Fruit fly (Drosophila melanogaster) whole organism, wandering third instar larva: ENCODE data around the gene Hk.

Experiments used
- Abd-B ChIP-seq: fragments of >200 bp; optimal IDR thresholded peaks from 2 replicates; lab custom pipeline; 2017; ENCODE audit warnings: missing biosample characterization, missing genetic modification characterization
- CG32264 ChIP-seq: fragments of 200-800 bp; sonication (Bioruptor generic); optimal IDR thresholded peaks from 2 replicates; lab custom pipeline; 2016; ENCODE audit warnings: missing biosample characterization, missing genetic modification characterization
- CG9705 ChIP-seq: fragments of 200-800 bp; sonication (Bioruptor generic); optimal IDR thresholded peaks from 2 replicates; lab custom pipeline; 2018; ENCODE audit warnings: missing biosample characterization, mild to moderate bottlenecking, missing genetic modification characterization
- Dfd ChIP-seq: fragments of >200 bp; optimal IDR thresholded peaks from 2 replicates; lab custom pipeline; 2017; ENCODE audit warnings: missing biosample characterization, missing genetic modification characterization
- Dif ChIP-seq: fragments of 200-275, 200-300 bp; sonication (Bioruptor generic); optimal IDR thresholded peaks from 2 replicates; lab custom pipeline; 2018; ENCODE audit warnings: missing biosample characterization, missing genetic modification characterization; ENCODE audit not compliant: partially characterized antibody
- GATAd ChIP-seq: sonication (Bioruptor generic); optimal IDR thresholded peaks from 2 replicates; lab custom pipeline; 2016; ENCODE audit warnings: missing biosample characterization, missing genetic modification characterization
- HLH106 ChIP-seq: fragments of 200-800 bp; optimal IDR thresholded peaks from 3 replicates; lab custom pipeline; 2019; ENCODE audit warnings: missing biosample characterization, mild to moderate bottlenecking, missing genetic modification characterization, moderate library complexity
- Hnf4 ChIP-seq: fragments of 200-800 bp; sonication (Bioruptor generic); optimal IDR thresholded peaks from 2 replicates; lab custom pipeline; 2016; ENCODE audit warnings: missing biosample characterization, mild to moderate bottlenecking, missing genetic modification characterization
- Hr78 ChIP-seq: fragments of >200 bp; optimal IDR thresholded peaks from 2 replicates; lab custom pipeline; 2017; ENCODE audit warnings: missing biosample characterization, missing genetic modification characterization
- Hr83 ChIP-seq: fragments of 200-300 bp; sonication (Bioruptor generic); optimal IDR thresholded peaks from 2 replicates; lab custom pipeline; 2016; ENCODE audit warnings: missing biosample characterization, mild to moderate bottlenecking, missing genetic modification characterization, moderate library complexity; ENCODE audit not compliant: poor library complexity, severe bottlenecking
- Jra ChIP-seq: sonication (Bioruptor generic); optimal IDR thresholded peaks from 2 replicates; lab custom pipeline; 2016; ENCODE audit warnings: missing biosample characterization, missing genetic modification characterization
- Mio ChIP-seq: sonication (Bioruptor generic); optimal IDR thresholded peaks from 2 replicates; lab custom pipeline; 2016; ENCODE audit warnings: missing biosample characterization, missing genetic modification characterization
- Myc ChIP-seq: fragments of >200 bp; optimal IDR thresholded peaks from 2 replicates; lab custom pipeline; 2017
- N ChIP-seq: fragments of >200 bp; optimal IDR thresholded peaks from 2 replicates; lab custom pipeline; 2018; ENCODE audit warnings: missing biosample characterization, missing external identifiers, missing genetic modification characterization
- OdsH ChIP-seq: fragments of 200-800 bp; sonication (Bioruptor generic); optimal IDR thresholded peaks from 2 replicates; lab custom pipeline; 2016; ENCODE audit warnings: missing biosample characterization, mild to moderate bottlenecking, missing genetic modification characterization
- Rel ChIP-seq, 2 experiments: fragments of 200-800 bp; sonication (Bioruptor generic) in 1 of 2; optimal IDR thresholded peaks; 2 replicates in 1 of 2; 3 replicates in 1 of 2; lab custom pipeline; 2016 to 2019; ENCODE audit warnings: mild to moderate bottlenecking in 2 of 2, missing biosample characterization in 2 of 2, missing genetic modification characterization in 2 of 2, moderate library complexity in 1 of 2
- Sp1 ChIP-seq: fragments of 200-800 bp; sonication (Bioruptor generic); optimal IDR thresholded peaks from 3 replicates; lab custom pipeline; 2019; ENCODE audit warnings: missing biosample characterization, mild to moderate bottlenecking, missing genetic modification characterization, moderate library complexity
- Vsx2 ChIP-seq: fragments of 200-300, 225-300 bp; sonication (Bioruptor generic); optimal IDR thresholded peaks from 2 replicates; lab custom pipeline; 2018; ENCODE audit warnings: missing biosample characterization, missing genetic modification characterization; ENCODE audit not compliant: partially characterized antibody
- br ChIP-seq: fragments of 200-800 bp; sonication (Bioruptor generic); optimal IDR thresholded peaks from 2 replicates; lab custom pipeline; 2016; ENCODE audit warnings: missing biosample characterization, missing genetic modification characterization
- dl ChIP-seq, 2 experiments: fragments of 175-275, 200-275 bp in 1 of 2; fragments of 200-275 bp in 1 of 2; sonication (Bioruptor generic); optimal IDR thresholded peaks; lab custom pipeline; 2018; ENCODE audit warnings: mild to moderate bottlenecking in 2 of 2, missing biosample characterization in 2 of 2, missing genetic modification characterization in 2 of 2, moderate library complexity in 2 of 2; ENCODE audit not compliant: partially characterized antibody in 2 of 2, insufficient read depth in 1 of 2
- dsf ChIP-seq: sonication (Bioruptor generic); optimal IDR thresholded peaks from 2 replicates; lab custom pipeline; 2016; ENCODE audit warnings: missing biosample characterization, missing genetic modification characterization, borderline replicate concordance
- ey ChIP-seq: fragments of 200-800 bp; sonication (Bioruptor generic); optimal IDR thresholded peaks from 2 replicates; lab custom pipeline; 2016; ENCODE audit warnings: missing biosample characterization, missing genetic modification characterization
- foxo ChIP-seq, 2 experiments: fragments of 200-800 bp; sonication (Bioruptor generic); optimal IDR thresholded peaks; 2 replicates in 1 of 2; 3 replicates in 1 of 2; lab custom pipeline; 2016 to 2017; ENCODE audit warnings: missing biosample characterization in 2 of 2, missing genetic modification characterization in 2 of 2
- fru ChIP-seq: fragments of 200-800 bp; sonication (Bioruptor generic); optimal IDR thresholded peaks from 3 replicates; lab custom pipeline; 2016; ENCODE audit warnings: missing biosample characterization, mild to moderate bottlenecking, missing genetic modification characterization
- h ChIP-seq: fragments of 200-800 bp; sonication (Bioruptor generic); optimal IDR thresholded peaks from 3 replicates; lab custom pipeline; 2016; ENCODE audit warnings: missing biosample characterization, mild to moderate bottlenecking, missing genetic modification characterization
- jim ChIP-seq: fragments of 175-275, 200-325 bp; sonication (Bioruptor generic); optimal IDR thresholded peaks from 2 replicates; lab custom pipeline; 2016; ENCODE audit warnings: missing biosample characterization, mild to moderate bottlenecking, missing genetic modification characterization
- lola ChIP-seq: fragments of >200 bp; optimal IDR thresholded peaks from 2 replicates; lab custom pipeline; 2017; ENCODE audit warnings: missing biosample characterization, missing genetic modification characterization
- pan ChIP-seq: fragments of >200 bp; optimal IDR thresholded peaks from 2 replicates; lab custom pipeline; 2017
- psq ChIP-seq: fragments of 200-800 bp; sonication (Bioruptor generic); optimal IDR thresholded peaks from 3 replicates; lab custom pipeline; 2017; ENCODE audit warnings: missing biosample characterization, mild to moderate bottlenecking, missing genetic modification characterization, moderate library complexity
- rgr ChIP-seq: fragments of 200-800 bp; sonication (Bioruptor generic); optimal IDR thresholded peaks from 3 replicates; lab custom pipeline; 2016; ENCODE audit warnings: missing biosample characterization, mild to moderate bottlenecking, missing genetic modification characterization
- sage ChIP-seq: fragments of 200-800 bp; sonication (Bioruptor generic); optimal IDR thresholded peaks from 2 replicates; lab custom pipeline; 2016; ENCODE audit warnings: missing biosample characterization, mild to moderate bottlenecking, missing genetic modification characterization
- sv ChIP-seq: fragments of 200-800 bp; sonication (Bioruptor generic); optimal IDR thresholded peaks from 3 replicates; lab custom pipeline; 2016; ENCODE audit warnings: missing biosample characterization, missing genetic modification characterization
- usp ChIP-seq: fragments of >200 bp; optimal IDR thresholded peaks from 2 replicates; lab custom pipeline; 2017; ENCODE audit warnings: missing biosample characterization, missing genetic modification characterization
- woc ChIP-seq: sonication (Bioruptor generic); optimal IDR thresholded peaks from 2 replicates; lab custom pipeline; 2016; ENCODE audit warnings: missing biosample characterization, mild to moderate bottlenecking, missing genetic modification characterization

The Hk gene

DNA sequence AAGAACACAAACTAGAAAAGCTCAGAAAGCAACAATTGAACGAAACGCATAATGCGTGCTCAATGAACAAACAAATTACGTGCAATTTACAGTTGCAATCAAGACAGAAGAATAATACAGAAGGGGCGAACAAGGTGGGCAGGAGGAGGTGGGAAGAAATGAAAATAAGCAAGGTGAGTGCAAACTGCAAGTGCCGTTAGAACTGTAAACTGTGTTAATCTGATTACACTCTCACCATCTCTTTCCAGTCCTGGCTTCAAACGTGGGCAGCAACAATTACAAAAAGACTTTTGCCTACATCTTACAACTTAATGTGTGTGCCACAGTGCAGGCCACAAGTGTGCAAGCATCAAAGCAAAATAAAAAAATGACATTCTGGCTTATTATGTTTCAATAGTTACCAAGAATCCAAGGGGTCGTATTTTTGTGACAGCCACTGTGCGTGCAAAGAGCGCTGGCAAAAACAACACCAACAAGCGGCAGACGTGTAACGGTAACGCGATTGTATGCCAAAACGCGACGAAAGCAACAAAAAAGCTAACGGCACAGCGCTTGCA lies 52.9 kb downstream of the Hk start:
- TF ChIP-seq foxo (GFP tag; optimal IDR thresholded peaks at IDR 0.05; lab: Kevin White, UChicago): peak in 1 of 2 experiments; percentile 2
- peak; percentile 39 for TF ChIP-seq Myc
- TF ChIP-seq CG9705 (GFP tag; lab: Kevin White, UChicago): no peak

- TF ChIP-seq pan (lab: Kevin White, UChicago): no peak
- TF ChIP-seq Dif (GFP tag; lab: Kevin White, UChicago): peak; percentile 74
- TF ChIP-seq Vsx2: peak; percentile 18
- peak; percentile 94 for TF ChIP-seq psq (GFP tag; lab: Kevin White, UChicago)
- no peak for TF ChIP-seq lola (GFP tag; lab: Kevin White, UChicago)
- TF ChIP-seq h: no peak
- peak in 1 of 2 experiments; percentile 48 for TF ChIP-seq dl (GFP tag; optimal IDR thresholded peaks at IDR 0.05; lab: Kevin White, UChicago; ENCODE audit: insufficient read depth in 1 of 2, partially characterized antibody in 2 of 2)
- TF ChIP-seq, all 38 proteins: peak for 4
Measured at dm6 chrX:10209556-10210164, 53.6 kb downstream of the Hk start.

DNA sequence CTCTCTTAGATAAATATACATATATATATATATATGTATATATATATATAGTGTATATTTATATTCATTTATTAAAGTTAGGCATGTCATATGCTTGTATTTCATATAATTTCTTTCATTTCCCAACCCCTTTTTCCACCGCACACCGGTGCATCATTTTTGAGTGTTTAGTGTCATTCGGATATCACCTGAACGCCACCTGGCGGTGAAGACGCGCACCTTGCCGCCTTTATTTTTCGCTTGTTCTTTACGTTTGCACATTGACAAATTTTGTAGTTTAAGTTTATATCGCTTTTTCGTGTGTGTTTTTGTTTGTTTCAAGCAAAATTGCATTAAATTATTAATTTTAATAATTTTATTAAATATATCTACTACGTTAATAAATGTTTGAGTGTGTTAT lies 57.2 kb downstream of the Hk start:
- TF ChIP-seq br: no peak
- no peak for TF ChIP-seq Abd-B (GFP tag; lab: Kevin White, UChicago)
- TF ChIP-seq woc (GFP tag; lab: Kevin White, UChicago): no peak
- TF ChIP-seq N: no peak
- TF ChIP-seq CG9705 (GFP tag; lab: Kevin White, UChicago): no peak
- no peak for TF ChIP-seq dl (GFP tag; optimal IDR thresholded peaks at IDR 0.05; lab: Kevin White, UChicago; ENCODE audit: insufficient read depth in 1 of 2, partially characterized antibody in 2 of 2)
- TF ChIP-seq Vsx2: no peak
- TF ChIP-seq rgr (GFP tag; lab: Kevin White, UChicago): no peak
- no peak for TF ChIP-seq Rel (GFP tag; optimal IDR thresholded peaks at IDR 0.05; lab: Kevin White, UChicago)
- no peak for TF ChIP-seq Rel (tag; optimal IDR thresholded peaks at IDR 0.05; lab: Kevin White, UChicago)
- TF ChIP-seq Hr78 (GFP tag; lab: Kevin White, UChicago): no peak
- TF ChIP-seq psq (GFP tag; lab: Kevin White, UChicago): no peak
- TF ChIP-seq GATAd (GFP tag; lab: Kevin White, UChicago): no peak
- TF ChIP-seq sv: no peak
- TF ChIP-seq, all 38 proteins: peak for 0

DNA sequence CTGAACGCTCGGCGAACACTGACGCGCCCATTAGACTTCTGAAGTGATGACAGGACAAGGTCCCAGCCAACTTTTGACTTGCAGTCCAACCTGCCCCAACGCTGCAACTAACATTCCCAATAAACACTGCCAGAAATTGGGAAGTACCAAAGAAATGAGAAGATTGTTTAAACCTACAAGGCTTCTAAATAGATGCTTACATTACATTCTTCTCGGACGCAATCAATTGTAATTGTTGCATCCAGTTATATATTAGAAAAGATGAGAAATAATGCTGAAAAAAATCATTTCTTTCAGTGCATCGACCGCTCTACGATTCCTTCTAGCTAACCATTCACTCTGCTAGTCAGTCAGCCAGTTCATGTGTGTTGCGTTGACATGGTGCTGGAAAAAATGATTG lies 60.7 kb downstream of the Hk start:
- TF ChIP-seq Hr78 (GFP tag; lab: Kevin White, UChicago) (no peak), Hnf4 (GFP tag; lab: Kevin White, UChicago) (no peak), usp (no peak), N (no peak), br (no peak), Jra (no peak), lola (GFP tag; lab: Kevin White, UChicago) (no peak), Hr83 (GFP tag; lab: Kevin White, UChicago) (no peak), pan (lab: Kevin White, UChicago) (no peak), sv (no peak), fru (GFP tag; lab: Kevin White, UChicago) (no peak), Abd-B (GFP tag; lab: Kevin White, UChicago) (no peak), CG32264 (GFP tag; lab: Kevin White, UChicago) (no peak), sage (GFP tag; lab: Kevin White, UChicago) (no peak), Dfd (GFP tag; lab: Kevin White, UChicago) (no peak), rgr (GFP tag; lab: Kevin White, UChicago) (no peak), CG9705 (GFP tag; lab: Kevin White, UChicago) (no peak), dsf (GFP tag; lab: Kevin White, UChicago) (no peak), Dif (GFP tag; lab: Kevin White, UChicago) (no peak), jim (GFP tag; lab: Kevin White, UChicago) (no peak)

DNA sequence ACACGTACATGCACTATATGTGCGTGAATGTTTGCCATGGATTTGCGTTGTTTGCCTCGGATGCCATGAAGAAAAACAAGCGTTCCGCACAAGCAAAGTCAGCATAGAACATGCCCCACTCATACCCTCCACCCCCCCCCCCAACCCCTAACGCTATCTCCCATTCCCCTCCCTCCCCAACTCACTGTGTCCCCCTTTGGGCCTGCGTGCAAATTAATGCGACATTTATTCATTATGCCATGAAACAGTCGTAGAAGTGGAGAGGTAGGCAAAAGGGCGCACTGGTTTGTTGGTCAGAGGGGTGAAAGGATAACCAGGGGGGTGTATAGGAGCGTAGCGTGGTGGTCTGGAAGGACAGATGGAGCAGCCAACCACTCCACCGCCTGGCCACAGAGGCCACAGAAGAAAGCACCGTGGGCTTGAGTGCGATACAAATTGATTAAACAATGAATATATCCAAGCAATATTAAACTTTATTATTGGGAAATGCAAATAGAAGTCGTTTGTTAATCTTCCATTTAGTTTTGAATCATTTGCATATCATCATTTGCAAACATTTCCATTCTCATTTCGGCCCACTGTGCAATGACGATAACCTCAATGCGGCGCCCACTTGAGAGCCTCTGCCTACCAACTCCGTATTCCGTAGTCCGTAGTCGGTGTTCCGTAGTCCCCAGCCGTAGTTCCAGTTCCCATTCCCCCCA lies 78.8 kb downstream of the Hk start:
- TF ChIP-seq CG32264 (GFP tag; lab: Kevin White, UChicago) (no peak), Dfd (GFP tag; lab: Kevin White, UChicago) (no peak), br (no peak), jim (GFP tag; lab: Kevin White, UChicago) (no peak), OdsH (no peak), usp (no peak), N (no peak), sv (peak; percentile 12), GATAd (GFP tag; lab: Kevin White, UChicago) (no peak), Abd-B (GFP tag; lab: Kevin White, UChicago) (no peak), Hnf4 (GFP tag; lab: Kevin White, UChicago) (no peak), Dif (GFP tag; lab: Kevin White, UChicago) (no peak), woc (GFP tag; lab: Kevin White, UChicago) (no peak), Mio (no peak), Hr83 (GFP tag; lab: Kevin White, UChicago) (no peak), Sp1 (GFP tag; lab: Kevin White, UChicago) (peak; percentile 29), ey (no peak), Vsx2 (no peak), dl (GFP tag; optimal IDR thresholded peaks at IDR 0.05; lab: Kevin White, UChicago; ENCODE audit: insufficient read depth in 1 of 2, partially characterized antibody in 2 of 2) (no peak), lola (GFP tag; lab: Kevin White, UChicago) (no peak), foxo (GFP tag; optimal IDR thresholded peaks at IDR 0.05; lab: Kevin White, UChicago) (peak in 1 of 2 experiments; percentile 54), Rel (GFP tag; optimal IDR thresholded peaks at IDR 0.05; lab: Kevin White, UChicago) (no peak), Rel (tag; optimal IDR thresholded peaks at IDR 0.05; lab: Kevin White, UChicago) (no peak), fru (GFP tag; lab: Kevin White, UChicago) (peak; percentile 58), rgr (GFP tag; lab: Kevin White, UChicago) (peak; percentile 1), HLH106 (tag; lab: Kevin White, UChicago) (peak; percentile 44)
